Fruit fly (Drosophila melanogaster): ENCODE measurements around the gene CG4194.

Gene CG4194

dm6 chrX:2041312-2041918, 27.0 kb upstream of the CG4194 start, which contains the start of gene CG4313:
TSS of gene CG4313 (plus strand) at chrX:2041868.
- TF ChIP-seq OdsH (GFP tag; optimal IDR thresholded peaks at IDR 0.05) (peak; percentile 71), Smox (GFP tag; optimal IDR thresholded peaks at IDR 0.05) (peak; percentile 74), CG8119 (GFP tag; IDR thresholded peaks at IDR 0.05) (0 out of 3 replicates have a peak, but pooled peaks have one; percentile 32), ss (GFP tag; optimal IDR thresholded peaks at IDR 0.05) (peak; percentile 7 to 45), CG11294 (GFP tag; IDR thresholded peaks at IDR 0.05) (no peak; the same call in 1 of the 2 replicates), eg (GFP tag; IDR thresholded peaks at IDR 0.05) (no peak; the same call in 1 of the 3 replicates), CG9139 (GFP tag; optimal IDR thresholded peaks at IDR 0.05) (peak; percentile 43), CG10631 (GFP tag; optimal IDR thresholded peaks at IDR 0.05) (peak; percentile 70), spab (GFP tag; optimal IDR thresholded peaks at IDR 0.05) (peak; percentile 37), CG8632 (GFP tag; optimal IDR thresholded peaks at IDR 0.05) (peak; percentile 42), Blimp-1 (GFP tag; optimal IDR thresholded peaks at IDR 0.05) (no peak), CG10669 (GFP tag; optimal IDR thresholded peaks at IDR 0.05) (peak; percentile 46), topi (GFP tag; optimal IDR thresholded peaks at IDR 0.05) (peak; percentile 77), CG3032 (tag; optimal IDR thresholded peaks at IDR 0.05) (peak; percentile 69), fd85E (GFP tag; optimal IDR thresholded peaks at IDR 0.05) (no peak), Hr4 (GFP tag; optimal IDR thresholded peaks at IDR 0.05) (peak; percentile 64), CG6792 (GFP tag; optimal IDR thresholded peaks at IDR 0.05) (peak; percentile 68), Gug (GFP tag; IDR thresholded peaks at IDR 0.05) (0 out of 2 replicates have a peak, but pooled peaks have one; percentile 26), Met (GFP tag; optimal IDR thresholded peaks at IDR 0.05) (peak; percentile 76), CG6808 (GFP tag; optimal IDR thresholded peaks at IDR 0.05) (peak; percentile 64), net (GFP tag; optimal IDR thresholded peaks at IDR 0.05) (peak; percentile 43), Eip78C (GFP tag) (peak; percentile 88), Hr38 (GFP tag; optimal IDR thresholded peaks at IDR 0.05) (no peak), CG7368 (GFP tag; optimal IDR thresholded peaks at IDR 0.05) (peak; percentile 38), Sox102F (GFP tag; optimal IDR thresholded peaks at IDR 0.05) (peak; percentile 62), lz (GFP tag; optimal IDR thresholded peaks at IDR 0.05) (peak; percentile 84), pdm3 (GFP tag; optimal IDR thresholded peaks at IDR 0.05) (peak; percentile 76), CG15336 (GFP tag; IDR thresholded peaks at IDR 0.05) (peak; percentile 65), Lpt (GFP tag; optimal IDR thresholded peaks at IDR 0.05) (no peak), Ets21C (GFP tag; optimal IDR thresholded peaks at IDR 0.05) (peak; percentile 72), achi (GFP tag; optimal IDR thresholded peaks at IDR 0.05) (peak; percentile 59), CG16779 (tag; optimal IDR thresholded peaks at IDR 0.05) (no peak), Eip93F (GFP tag; optimal IDR thresholded peaks at IDR 0.05) (no peak), dsx (GFP tag; optimal IDR thresholded peaks at IDR 0.05; ENCODE audit: poor library complexity, severe bottlenecking) (peak; percentile 33), Hr39 (GFP tag; optimal IDR thresholded peaks at IDR 0.05) (peak; percentile 75), acj6 (GFP tag; optimal IDR thresholded peaks at IDR 0.05) (peak; percentile 66), dac (GFP tag; optimal IDR thresholded peaks at IDR 0.05) (peak; percentile 3), Sox14 (GFP tag; optimal IDR thresholded peaks at IDR 0.05) (peak; percentile 82), CG6854 (GFP tag; optimal IDR thresholded peaks at IDR 0.05) (no peak), Ets96B (tag; optimal IDR thresholded peaks at IDR 0.05) (peak; percentile 43), CG34406 (GFP tag; optimal IDR thresholded peaks at IDR 0.05) (peak; percentile 64), CG11762 (GFP tag; optimal IDR thresholded peaks at IDR 0.05; ENCODE audit: insufficient read depth) (peak; percentile 26), salr (GFP tag; optimal IDR thresholded peaks at IDR 0.05) (peak; percentile 5 to 40), Sox15 (GFP tag; optimal IDR thresholded peaks at IDR 0.05) (peak; percentile 65), Eip75B (GFP tag; optimal IDR thresholded peaks at IDR 0.05) (peak; percentile 70), CG6276 (GFP tag; optimal IDR thresholded peaks at IDR 0.05) (peak; percentile 54), cyc (GFP tag; optimal IDR thresholded peaks at IDR 0.05) (peak; percentile 82), CG32006 (GFP tag; optimal IDR thresholded peaks at IDR 0.05) (peak; percentile 65), CG11902 (GFP tag; optimal IDR thresholded peaks at IDR 0.05) (peak; percentile 41), fkh (GFP tag; optimal IDR thresholded peaks at IDR 0.05) (no peak), CG31627 (GFP tag; optimal IDR thresholded peaks at IDR 0.05) (peak; percentile 81)

Data from whole organism, prepupa.